Fruit fly (Drosophila melanogaster): ENCODE data around the gene und.

The und gene

dm6 chr2L:9785917-9786432 lies 22.8 kb downstream of the und start:
- TF ChIP-seq dmrt93B (GFP tag; optimal IDR thresholded peaks at IDR 0.05), result no peak
- TF ChIP-seq dl (GFP tag; optimal IDR thresholded peaks at IDR 0.05; ENCODE audit: insufficient read depth in 1 of 2, partially characterized antibody in 2 of 2), result no peak
- no peak for TF ChIP-seq Dfd (GFP tag; optimal IDR thresholded peaks at IDR 0.05)
- peak; percentile 59 for TF ChIP-seq OdsH (GFP tag; optimal IDR thresholded peaks at IDR 0.05)
- TF ChIP-seq Hnf4 (GFP tag; optimal IDR thresholded peaks at IDR 0.05), result peak; percentile 39
- TF ChIP-seq Jra (GFP tag; optimal IDR thresholded peaks at IDR 0.05), result no peak
- no peak for TF ChIP-seq jim (GFP tag; optimal IDR thresholded peaks at IDR 0.05)
- no peak for TF ChIP-seq usp (GFP tag; optimal IDR thresholded peaks at IDR 0.05)
- TF ChIP-seq Myc (optimal IDR thresholded peaks at IDR 0.05), result no peak
- no peak for TF ChIP-seq tai (GFP tag; optimal IDR thresholded peaks at IDR 0.05)
- no peak for TF ChIP-seq Vsx2 (GFP tag; optimal IDR thresholded peaks at IDR 0.05; ENCODE audit: partially characterized antibody)
- no peak for TF ChIP-seq HLH106 (tag; optimal IDR thresholded peaks at IDR 0.05)
- peak; percentile 69 for TF ChIP-seq br (GFP tag; optimal IDR thresholded peaks at IDR 0.05)
- TF ChIP-seq pan (optimal IDR thresholded peaks at IDR 0.05), result no peak
- no peak for TF ChIP-seq CrebA (GFP tag; optimal IDR thresholded peaks at IDR 0.05; ENCODE audit: borderline replicate concordance)
- no peak for TF ChIP-seq GATAd (GFP tag; optimal IDR thresholded peaks at IDR 0.05)
- no peak for TF ChIP-seq lola (GFP tag; optimal IDR thresholded peaks at IDR 0.05)
- TF ChIP-seq h (GFP tag; optimal IDR thresholded peaks at IDR 0.05), result peak; percentile 29
- no peak for TF ChIP-seq Mio (GFP tag; optimal IDR thresholded peaks at IDR 0.05)
- TF ChIP-seq Hr83 (GFP tag; optimal IDR thresholded peaks at IDR 0.05; ENCODE audit: poor library complexity, severe bottlenecking), result peak; percentile 59
- no peak for TF ChIP-seq CG9705 (GFP tag; optimal IDR thresholded peaks at IDR 0.05)
- no peak for TF ChIP-seq sage (GFP tag; optimal IDR thresholded peaks at IDR 0.05)
- no peak for TF ChIP-seq CG32264 (GFP tag; optimal IDR thresholded peaks at IDR 0.05)
- TF ChIP-seq woc (GFP tag; optimal IDR thresholded peaks at IDR 0.05), result no peak
- TF ChIP-seq foxo (GFP tag; optimal IDR thresholded peaks at IDR 0.05), result peak in 1 of 2 experiments; percentile 12
- peak; percentile 59 for TF ChIP-seq rgr (GFP tag; optimal IDR thresholded peaks at IDR 0.05)

DNA sequence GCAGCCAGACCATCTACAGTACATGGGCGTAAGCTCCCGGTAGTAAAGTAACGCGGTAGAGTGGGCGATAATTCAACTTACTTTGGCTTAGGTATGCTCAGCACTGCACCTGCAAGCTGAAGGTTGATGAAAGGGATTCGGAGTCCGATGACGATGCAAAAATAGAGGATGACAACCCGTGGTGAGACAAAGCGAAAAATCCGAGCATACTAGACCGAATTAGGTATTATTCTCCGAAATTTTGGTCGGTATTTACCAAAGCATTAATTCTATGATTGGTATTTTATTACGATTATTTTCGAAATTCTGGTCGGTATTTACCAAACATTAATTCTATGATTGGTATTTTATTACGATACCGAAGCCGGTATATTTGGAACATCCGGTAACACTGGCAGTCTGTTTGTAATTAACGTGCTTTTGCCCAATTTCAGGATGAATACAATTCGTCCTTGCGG lies 27.4 kb downstream of the und start, which contains the start of gene CG4036:
Gene CG4036 (plus strand): TSS at position 348 of the 458 bp plus-strand sequence.
- no peak for TF ChIP-seq Rel (GFP tag; optimal IDR thresholded peaks at IDR 0.05)
- peak; percentile 29 for TF ChIP-seq Rel (tag; optimal IDR thresholded peaks at IDR 0.05)
- no peak for TF ChIP-seq HLH106 (tag; optimal IDR thresholded peaks at IDR 0.05)
- TF ChIP-seq N (GFP tag; optimal IDR thresholded peaks at IDR 0.05), result no peak
- TF ChIP-seq Hnf4 (GFP tag; optimal IDR thresholded peaks at IDR 0.05), result peak; percentile 18
- no peak for TF ChIP-seq CG9705 (GFP tag; optimal IDR thresholded peaks at IDR 0.05)
- no peak for TF ChIP-seq lola (GFP tag; optimal IDR thresholded peaks at IDR 0.05)
- peak; percentile 46 for TF ChIP-seq Myc (optimal IDR thresholded peaks at IDR 0.05)
- TF ChIP-seq Dif (GFP tag; optimal IDR thresholded peaks at IDR 0.05; ENCODE audit: partially characterized antibody), result no peak
- TF ChIP-seq ey (GFP tag; optimal IDR thresholded peaks at IDR 0.05), result no peak
- no peak for TF ChIP-seq woc (GFP tag; optimal IDR thresholded peaks at IDR 0.05)

- TF ChIP-seq brk (GFP tag; optimal IDR thresholded peaks at IDR 0.05) (peak; percentile 58), Mio (GFP tag; optimal IDR thresholded peaks at IDR 0.05) (no peak)
Measured at dm6 chr2L:9792945-9793344, 29.8 kb downstream of the und start, which contains the start of gene CG13123. Gene CG13123 (minus strand): TSS chr2L:9793107.

Data from whole organism, wandering third instar larva.